Fruit fly (Drosophila melanogaster) whole organism, embryonic: ENCODE data around the gene CG14778.

Experiments used
- Bteb2 ChIP-seq: fragments of 200-800 bp; sonication (Bioruptor generic); optimal IDR thresholded peaks from 2 replicates; lab custom pipeline; 2016; ENCODE audit warnings: missing biosample characterization, missing genetic modification characterization
- CG10147 ChIP-seq: fragments of 200-800 bp; sonication (Bioruptor generic); optimal IDR thresholded peaks from 2 replicates; lab custom pipeline; 2019; ENCODE audit warnings: missing biosample characterization, mild to moderate bottlenecking, missing genetic modification characterization, moderate library complexity
- CG11085 ChIP-seq: fragments of 200-800 bp; sonication (Bioruptor generic); IDR thresholded peaks from 2 replicates; pipeline ENCODE4 v1.3.6; 2022; ENCODE audit warnings: missing biosample characterization, missing genetic modification characterization
- CG11247 ChIP-seq: fragments of 200-800 bp; sonication (Bioruptor generic); IDR thresholded peaks from 2 replicates; pipeline ENCODE4 v1.3.6; 2022; ENCODE audit warnings: missing biosample characterization, missing genetic modification characterization
- CG12659 ChIP-seq: fragments of 200-800 bp; sonication (Bioruptor generic); optimal IDR thresholded peaks from 3 replicates; lab custom pipeline; 2017; ENCODE audit warnings: mild to moderate bottlenecking, missing biosample characterization, missing genetic modification reagents, missing genetic modification characterization
- CG13775 ChIP-seq: fragments of 200-800 bp; sonication (Bioruptor generic); optimal IDR thresholded peaks from 3 replicates; lab custom pipeline; 2017; ENCODE audit warnings: missing biosample characterization, mild to moderate bottlenecking, missing genetic modification characterization
- CG13894 ChIP-seq: fragments of 200-800 bp; sonication (Bioruptor generic); optimal IDR thresholded peaks from 3 replicates; lab custom pipeline; 2018; ENCODE audit warnings: missing biosample characterization, mild to moderate bottlenecking, missing genetic modification characterization, moderate library complexity
- CG14014 ChIP-seq: fragments of 200-800 bp; sonication (Bioruptor generic); IDR thresholded peaks from 2 replicates; pipeline ENCODE4 v1.3.6; 2022; ENCODE audit warnings: missing biosample characterization, missing genetic modification characterization
- CG15269 ChIP-seq: fragments of 200-800 bp; sonication (Bioruptor generic); optimal IDR thresholded peaks from 2 replicates; lab custom pipeline; 2018; ENCODE audit warnings: missing biosample characterization, mild to moderate bottlenecking, missing genetic modification characterization, moderate library complexity
- CG2120 ChIP-seq: fragments of 200-800 bp; sonication (Bioruptor generic); optimal IDR thresholded peaks from 3 replicates; lab custom pipeline; 2016; ENCODE audit warnings: missing biosample characterization, missing genetic modification characterization
- CG2875 ChIP-seq: fragments of 200-800 bp; sonication (Bioruptor generic); optimal IDR thresholded peaks from 2 replicates; lab custom pipeline; 2017; ENCODE audit warnings: missing biosample characterization, mild to moderate bottlenecking, missing genetic modification characterization, missing genetic modification reagents
- CG3281 ChIP-seq: fragments of 200-800 bp; sonication (Bioruptor generic); optimal IDR thresholded peaks from 3 replicates; lab custom pipeline; 2017; ENCODE audit warnings: missing biosample characterization, mild to moderate bottlenecking, missing genetic modification characterization
- CG34224 ChIP-seq: fragments of 200-800 bp; sonication (Bioruptor generic); IDR thresholded peaks from 3 replicates; pipeline ENCODE4 v1.3.6; 2022; ENCODE audit warnings: missing biosample characterization, missing genetic modification characterization; ENCODE audit not compliant: partially characterized antibody
- CG3726 ChIP-seq: fragments of 200-800 bp; sonication (Bioruptor generic); IDR thresholded peaks from 3 replicates; pipeline ENCODE4, ENCODE4 v1.3.6; 2022; ENCODE audit warnings: missing biosample characterization, missing genetic modification characterization
- CG4282 ChIP-seq: fragments of 200-800 bp; sonication (Bioruptor generic); optimal IDR thresholded peaks from 2 replicates; lab custom pipeline; 2016; ENCODE audit warnings: missing biosample characterization, missing genetic modification characterization
- CG4424 ChIP-seq: fragments of 200-800 bp; sonication (Bioruptor generic); optimal IDR thresholded peaks from 3 replicates; lab custom pipeline; 2016; ENCODE audit warnings: missing biosample characterization, missing genetic modification characterization
- CG7928 ChIP-seq: fragments of 200-800 bp; sonication (Bioruptor generic); optimal IDR thresholded peaks from 2 replicates; lab custom pipeline; 2017; ENCODE audit warnings: missing biosample characterization, mild to moderate bottlenecking, missing genetic modification characterization
- CG7963 ChIP-seq: fragments of 200-800 bp; sonication (Bioruptor generic); IDR thresholded peaks from 3 replicates; pipeline ENCODE4 v1.3.6; 2022; ENCODE audit warnings: missing biosample characterization, missing genetic modification characterization; ENCODE audit not compliant: partially characterized antibody
- CG9609 ChIP-seq: fragments of 200-800 bp; sonication (Bioruptor generic); optimal IDR thresholded peaks from 3 replicates; lab custom pipeline; 2016; ENCODE audit warnings: missing biosample characterization, missing genetic modification characterization
- CHES-1-like ChIP-seq: fragments of 200-800 bp; sonication (Bioruptor generic); optimal IDR thresholded peaks from 2 replicates; lab custom pipeline; 2016; ENCODE audit warnings: missing biosample characterization, missing genetic modification characterization
- Deaf1 ChIP-seq: fragments of 200-800 bp; optimal IDR thresholded peaks from 3 replicates; lab custom pipeline; 2019; ENCODE audit warnings: missing biosample characterization, mild to moderate bottlenecking, missing genetic modification characterization, moderate library complexity
- Elba2 ChIP-seq: fragments of 200-800 bp; sonication (Bioruptor generic); optimal IDR thresholded peaks from 3 replicates; lab custom pipeline; 2016; ENCODE audit warnings: missing biosample characterization, missing genetic modification characterization
- Ets97D ChIP-seq: fragments of 200-800 bp; sonication (Bioruptor generic); optimal IDR thresholded peaks from 3 replicates; lab custom pipeline; 2016; ENCODE audit warnings: missing biosample characterization, missing genetic modification characterization
- Fer1 ChIP-seq: fragments of 200-800 bp; sonication (Bioruptor generic); optimal IDR thresholded peaks from 2 replicates; lab custom pipeline; 2017; ENCODE audit warnings: missing biosample characterization, mild to moderate bottlenecking, missing genetic modification characterization
- Gug ChIP-seq: fragments of 200-800 bp; sonication (Bioruptor generic); IDR thresholded peaks from 4 replicates; pipeline ENCODE4 v1.3.6; 2022; ENCODE audit warnings: missing biosample characterization, missing genetic modification characterization
- HLH4C ChIP-seq: fragments of 200-800 bp; sonication (Bioruptor generic); IDR thresholded peaks from 3 replicates; pipeline ENCODE4 v1.3.6; 2022; ENCODE audit warnings: missing biosample characterization, missing genetic modification characterization; ENCODE audit not compliant: partially characterized antibody
- HmgZ ChIP-seq: fragments of 200-800 bp; sonication (Bioruptor generic); optimal IDR thresholded peaks from 2 replicates; lab custom pipeline; 2018; ENCODE audit warnings: missing biosample characterization, mild to moderate bottlenecking, missing genetic modification characterization
- Hsf ChIP-seq: fragments of 200-800 bp; sonication (Bioruptor generic); optimal IDR thresholded peaks from 3 replicates; lab custom pipeline; 2016; ENCODE audit warnings: missing biosample characterization, missing genetic modification characterization
- Kr ChIP-seq: fragments of 200-800 bp; sonication (Bioruptor generic); optimal IDR thresholded peaks from 2 replicates; lab custom pipeline; 2017; ENCODE audit warnings: missing biosample characterization, mild to moderate bottlenecking, missing genetic modification characterization
- MBD-R2 ChIP-seq: fragments of 200-800 bp; sonication (Bioruptor generic); IDR thresholded peaks from 2 replicates; pipeline ENCODE4 v1.3.6; 2022; ENCODE audit warnings: missing biosample characterization, missing genetic modification characterization
- NC2β ChIP-seq: fragments of 200-800 bp; sonication (Bioruptor generic); optimal IDR thresholded peaks from 2 replicates; lab custom pipeline; 2016; ENCODE audit warnings: missing biosample characterization, missing genetic modification characterization
- Nf-YB ChIP-seq: fragments of 200-800 bp; sonication (Bioruptor generic); optimal IDR thresholded peaks from 3 replicates; lab custom pipeline; 2019; ENCODE audit warnings: missing biosample characterization, mild to moderate bottlenecking, missing genetic modification characterization, moderate library complexity
- Pdp1 ChIP-seq, 2 experiments: fragments of 200-800 bp; sonication (Bioruptor generic); optimal IDR thresholded peaks; 3 replicates each; lab custom pipeline; 2016; ENCODE audit warnings: missing biosample characterization in 2 of 2, missing genetic modification characterization in 2 of 2, mild to moderate bottlenecking in 1 of 2, moderate library complexity in 1 of 2
- Rx ChIP-seq: fragments of 200-800 bp; sonication (Bioruptor generic); IDR thresholded peaks from 2 replicates; pipeline ENCODE4 v1.3.6; 2022; ENCODE audit warnings: missing biosample characterization, missing genetic modification characterization
- ase ChIP-seq: fragments of 200-800 bp; sonication (Bioruptor generic); IDR thresholded peaks from 3 replicates; pipeline ENCODE4 v1.3.6; 2022; ENCODE audit warnings: missing biosample characterization, missing genetic modification characterization
- bcd ChIP-seq: fragments of 200-800 bp; sonication (Bioruptor generic); optimal IDR thresholded peaks from 2 replicates; lab custom pipeline; 2017; ENCODE audit warnings: missing biosample characterization, mild to moderate bottlenecking, missing genetic modification characterization
- bsh ChIP-seq, 2 experiments: fragments of 200-800 bp; sonication (Bioruptor generic); optimal IDR thresholded peaks; 2 replicates each; lab custom pipeline; 2017 to 2018; ENCODE audit warnings: mild to moderate bottlenecking in 2 of 2, missing biosample characterization in 2 of 2, missing genetic modification characterization in 2 of 2, moderate library complexity in 1 of 2
- chinmo ChIP-seq: fragments of 200-800 bp; sonication (Bioruptor generic); IDR thresholded peaks from 4 replicates; pipeline ENCODE4 v1.3.6; 2022; ENCODE audit warnings: missing biosample characterization, missing genetic modification characterization; ENCODE audit not compliant: partially characterized antibody
- chm ChIP-seq: fragments of 200-800 bp; sonication (Bioruptor generic); IDR thresholded peaks from 2 replicates; pipeline ENCODE4 v1.3.6; 2022; ENCODE audit warnings: missing biosample characterization, missing genetic modification characterization
- dm ChIP-seq: fragments of 200-800 bp; sonication (Bioruptor generic); optimal IDR thresholded peaks from 3 replicates; lab custom pipeline; 2016; ENCODE audit warnings: missing biosample characterization, missing genetic modification characterization
- dmrt99B ChIP-seq: fragments of 200-800 bp; sonication (Bioruptor generic); optimal IDR thresholded peaks from 2 replicates; lab custom pipeline; 2018; ENCODE audit warnings: missing biosample characterization, mild to moderate bottlenecking, missing genetic modification characterization, moderate library complexity
- hkb ChIP-seq, 2 experiments: fragments of 200-800 bp in 1 of 2; fragments of >200 bp in 1 of 2; sonication (Bioruptor generic) in 1 of 2; IDR thresholded peaks in 1 of 2; optimal IDR thresholded peaks in 1 of 2; 2 replicates each; pipeline versions ENCODE4 v1.3.6 to Lab custom; 2017 to 2022; ENCODE audit warnings: missing biosample characterization in 1 of 2, missing genetic modification characterization in 1 of 2
- lab ChIP-seq: fragments of 200-800 bp; sonication (Bioruptor generic); optimal IDR thresholded peaks from 3 replicates; lab custom pipeline; 2017; ENCODE audit warnings: missing biosample characterization, missing genetic modification characterization, mild to moderate bottlenecking, moderate library complexity, missing genetic modification reagents
- mld ChIP-seq: fragments of 200-800 bp; sonication (Bioruptor generic); IDR thresholded peaks from 3 replicates; pipeline ENCODE4 v1.3.6; 2022; ENCODE audit warnings: missing biosample characterization, missing genetic modification characterization; ENCODE audit not compliant: partially characterized antibody
- sens ChIP-seq: fragments of 200-800 bp; sonication (Bioruptor generic); peaks from one replicate; lab custom pipeline; 2016; ENCODE audit warnings: missing biosample characterization, missing genetic modification characterization
- slbo ChIP-seq: fragments of 200-800 bp; sonication (Bioruptor generic); IDR thresholded peaks from 2 replicates; pipeline ENCODE4 v1.3.6; 2022; ENCODE audit warnings: missing biosample characterization, missing genetic modification characterization
- tx ChIP-seq: fragments of 200-800 bp; sonication (Bioruptor generic); optimal IDR thresholded peaks from 2 replicates; lab custom pipeline; 2016; ENCODE audit warnings: missing biosample characterization, missing genetic modification characterization
- vnd ChIP-seq: fragments of 200-800 bp; sonication (Bioruptor generic); IDR thresholded peaks from 3 replicates; pipeline ENCODE4 v1.3.6; 2022; ENCODE audit warnings: missing biosample characterization, missing genetic modification characterization; ENCODE audit not compliant: partially characterized antibody
- zfh2 ChIP-seq: fragments of 200-800 bp; sonication (Bioruptor generic); optimal IDR thresholded peaks from 2 replicates; lab custom pipeline; 2016; ENCODE audit warnings: missing biosample characterization, missing genetic modification characterization

CG14778 gene

dm6 chrX:1517618-1518017 lies 50.3 kb downstream of the CG14778 start (continued):
- peak; percentile 43 for TF ChIP-seq CG12659
- peak; percentile 14 for TF ChIP-seq CG2875 (GFP tag; lab: Kevin White, UChicago)
- TF ChIP-seq CG34224: peak; percentile 95
- TF ChIP-seq Bteb2 (GFP tag; lab: Kevin White, UChicago): no peak
- TF ChIP-seq CG3726 (GFP tag; lab: Robert Waterston, UW): no peak
- TF ChIP-seq zfh2: peak; percentile 27
- TF ChIP-seq chinmo (GFP tag; lab: Robert Waterston, UW): peak; percentile 92
- TF ChIP-seq HmgZ: peak; percentile 26
- TF ChIP-seq CG15269: peak; percentile 55
- no peak for TF ChIP-seq Rx (GFP tag; lab: Robert Waterston, UW)
- peak in 1 of 2 experiments; percentile 25 for TF ChIP-seq bsh (GFP tag; optimal IDR thresholded peaks at IDR 0.05; lab: Kevin White, UChicago)
- 0 out of 2 replicates have a peak, but pooled peaks have one; percentile 27 for TF ChIP-seq CG11085
- no peak for TF ChIP-seq ase (GFP tag; lab: Robert Waterston, UW)
- peak; percentile 4 for TF ChIP-seq CG3281 (GFP tag; lab: Kevin White, UChicago)
- peak; percentile 0 for TF ChIP-seq NC2β (GFP tag; lab: Kevin White, UChicago)
- TF ChIP-seq Deaf1 (tag; lab: Kevin White, UChicago): no peak
- TF ChIP-seq Nf-YB (GFP tag; lab: Kevin White, UChicago): peak; percentile 97
- TF ChIP-seq tx (GFP tag; lab: Kevin White, UChicago): peak; percentile 2
- peak; percentile 55 for TF ChIP-seq CG11247 (GFP tag; lab: Robert Waterston, UW)
- peak; percentile 47; the same call in 2 of the 4 replicates for TF ChIP-seq Gug (GFP tag; lab: Robert Waterston, UW)
- TF ChIP-seq CG9609 (GFP tag; lab: Kevin White, UChicago): no peak
- TF ChIP-seq CG7928 (GFP tag; lab: Kevin White, UChicago): peak; percentile 14
- TF ChIP-seq Ets97D (GFP tag; lab: Kevin White, UChicago): no peak
- TF ChIP-seq lab: peak; percentile 53
- TF ChIP-seq Hsf (GFP tag; lab: Kevin White, UChicago): peak; percentile 3
- peak; percentile 3 for TF ChIP-seq CG4282 (GFP tag; lab: Kevin White, UChicago)
- peak; percentile 73 for TF ChIP-seq CG13894
- peak; percentile 41; the same call in 1 of the 2 replicates for TF ChIP-seq CG14014
- TF ChIP-seq hkb (optimal IDR thresholded peaks at IDR 0.05; lab: Kevin White, UChicago): no peak
- 0 out of 2 replicates have a peak, but pooled peaks have one; percentile 36 for TF ChIP-seq hkb (GFP tag; IDR thresholded peaks at IDR 0.05; lab: Robert Waterston, UW)
- TF ChIP-seq dm (GFP tag; lab: Kevin White, UChicago): peak; percentile 7
- peak; percentile 16 to 34 for TF ChIP-seq Pdp1 (GFP tag; optimal IDR thresholded peaks at IDR 0.05; lab: Kevin White, UChicago)
- peak; percentile 82 for TF ChIP-seq HLH4C (GFP tag; lab: Robert Waterston, UW)
- TF ChIP-seq mld (GFP tag; lab: Robert Waterston, UW): peak; percentile 89
- TF ChIP-seq CG13775 (GFP tag; lab: Kevin White, UChicago): peak; percentile 40
- peak; percentile 23 for TF ChIP-seq CG4424 (GFP tag; lab: Kevin White, UChicago)
- TF ChIP-seq chm (GFP tag; lab: Robert Waterston, UW): peak; percentile 57; the same call in 1 of the 2 replicates
- TF ChIP-seq sens: peak; percentile 87
- peak; percentile 28 for TF ChIP-seq dmrt99B
- peak; percentile 42 for TF ChIP-seq CHES-1-like (GFP tag; lab: Kevin White, UChicago)
- TF ChIP-seq CG7963 (GFP tag; lab: Robert Waterston, UW): peak; percentile 76
- TF ChIP-seq MBD-R2 (GFP tag; lab: Robert Waterston, UW): peak; percentile 49; the same call in 1 of the 2 replicates
- TF ChIP-seq slbo (GFP tag; lab: Robert Waterston, UW): peak; percentile 62; the same call in 1 of the 2 replicates
- TF ChIP-seq Elba2: peak; percentile 95
- TF ChIP-seq Kr: no peak
- peak; percentile 88 for TF ChIP-seq vnd (GFP tag; lab: Robert Waterston, UW)
- TF ChIP-seq CG10147: peak; percentile 49
- peak; percentile 62 for TF ChIP-seq CG2120 (GFP tag; lab: Kevin White, UChicago)
- peak; percentile 36 for TF ChIP-seq Fer1 (GFP tag; lab: Kevin White, UChicago)
- TF ChIP-seq bcd (GFP tag; lab: Kevin White, UChicago): no peak
